Worm (Caenorhabditis elegans) whole organism, L2 larva: Measurements from ENCODE around the gene srh-271.

Source experiments
- Y55F3AM.14 ChIP-seq: fragments of 200-800 bp; sonication (Bioruptor generic); optimal IDR thresholded peaks from 2 replicates; lab custom pipeline; 2018; ENCODE audit warnings: mild to moderate bottlenecking, missing genetic modification characterization, missing compliant biosample characterization
- alr-1 ChIP-seq: fragments of 150-350 bp; optimal IDR thresholded peaks from 2 replicates; lab custom pipeline; 2014; ENCODE audit warnings: missing biosample characterization, missing genetic modification characterization
- blmp-1 ChIP-seq: sonication (generic microtip); optimal IDR thresholded peaks from 2 replicates; lab custom pipeline; 2017; ENCODE audit warnings: missing genetic modification characterization, mild to moderate bottlenecking, missing compliant biosample characterization, antibody characterized with exemption, moderate library complexity; ENCODE audit not compliant: insufficient read depth
- ceh-16 ChIP-seq: fragments of 150-350 bp; optimal IDR thresholded peaks from 2 replicates; lab custom pipeline; 2014; ENCODE audit warnings: missing biosample characterization, missing genetic modification characterization
- ceh-82 ChIP-seq: fragments of 150-350 bp; optimal IDR thresholded peaks from 2 replicates; lab custom pipeline; 2014; ENCODE audit warnings: missing biosample characterization, missing genetic modification characterization
- crh-2 ChIP-seq: sonication (generic microtip); optimal IDR thresholded peaks from 2 replicates; lab custom pipeline; 2017; ENCODE audit warnings: missing biosample characterization, missing genetic modification characterization
- egl-27 ChIP-seq: sonication (generic microtip); optimal IDR thresholded peaks from 3 replicates; lab custom pipeline; 2017; ENCODE audit warnings: missing biosample characterization, missing genetic modification reagents, missing genetic modification characterization
- elt-1 ChIP-seq: fragments of 150-350 bp; optimal IDR thresholded peaks from 2 replicates; lab custom pipeline; 2014; ENCODE audit warnings: missing biosample characterization, missing genetic modification characterization
- elt-3 ChIP-seq: sonication (generic microtip); optimal IDR thresholded peaks from 2 replicates; lab custom pipeline; 2017; ENCODE audit warnings: missing biosample characterization, missing genetic modification characterization
- fos-1 ChIP-seq: fragments of 150-350 bp; optimal IDR thresholded peaks from 2 replicates; lab custom pipeline; 2014; ENCODE audit warnings: missing biosample characterization, missing genetic modification characterization
- gmeb-1 ChIP-seq: fragments of 150-350 bp; optimal IDR thresholded peaks from 2 replicates; lab custom pipeline; 2014; ENCODE audit warnings: missing biosample characterization, missing genetic modification characterization
- lin-11 ChIP-seq: fragments of 150-350 bp; sonication (generic microtip); optimal IDR thresholded peaks from 2 replicates; lab custom pipeline; 2014; ENCODE audit warnings: missing biosample characterization, missing genetic modification characterization, inconsistent platforms, mixed read lengths
- lin-13 ChIP-seq: fragments of 150-350 bp; optimal IDR thresholded peaks from 2 replicates; lab custom pipeline; 2014; ENCODE audit warnings: missing biosample characterization, missing genetic modification reagents, missing genetic modification characterization
- mab-5 ChIP-seq: fragments of 150-350 bp; optimal IDR thresholded peaks from 2 replicates; lab custom pipeline; 2014; ENCODE audit warnings: missing biosample characterization, missing genetic modification characterization
- mbf-1 ChIP-seq: sonication (generic microtip); optimal IDR thresholded peaks from 2 replicates; lab custom pipeline; 2017; ENCODE audit warnings: missing biosample characterization, missing genetic modification characterization
- nhr-10 ChIP-seq: sonication (generic microtip); optimal IDR thresholded peaks from 2 replicates; lab custom pipeline; 2017; ENCODE audit warnings: missing biosample characterization, missing genetic modification characterization
- nhr-11 ChIP-seq: fragments of 150-350 bp; optimal IDR thresholded peaks from 2 replicates; lab custom pipeline; 2014; ENCODE audit warnings: missing biosample characterization, missing genetic modification characterization
- nhr-12 ChIP-seq: fragments of 150-350 bp; optimal IDR thresholded peaks from 2 replicates; lab custom pipeline; 2014; ENCODE audit warnings: missing biosample characterization, missing genetic modification characterization
- nhr-129 ChIP-seq: fragments of 150-350 bp; optimal IDR thresholded peaks from 2 replicates; lab custom pipeline; 2014; ENCODE audit warnings: missing biosample characterization, missing genetic modification characterization
- nhr-21 ChIP-seq: fragments of 150-350 bp; optimal IDR thresholded peaks from 2 replicates; lab custom pipeline; 2014; ENCODE audit warnings: missing biosample characterization, missing genetic modification characterization
- nhr-23 ChIP-seq: fragments of 150-350 bp; optimal IDR thresholded peaks from 2 replicates; lab custom pipeline; 2014; ENCODE audit warnings: missing biosample characterization, missing genetic modification reagents, missing genetic modification characterization
- nhr-237 ChIP-seq: fragments of 150-350 bp; optimal IDR thresholded peaks from 2 replicates; lab custom pipeline; 2014; ENCODE audit warnings: missing biosample characterization, missing genetic modification characterization
- nhr-6 ChIP-seq: fragments of 150-350 bp; optimal IDR thresholded peaks from 2 replicates; lab custom pipeline; 2014; ENCODE audit warnings: missing biosample characterization, missing genetic modification characterization
- peb-1 ChIP-seq: fragments of 150-350 bp; optimal IDR thresholded peaks from 2 replicates; lab custom pipeline; 2014; ENCODE audit warnings: missing biosample characterization, missing genetic modification characterization
- skn-1 ChIP-seq: sonication (generic microtip); optimal IDR thresholded peaks from 2 replicates; lab custom pipeline; 2017; ENCODE audit warnings: missing biosample characterization, missing genetic modification characterization
- sma-3 ChIP-seq: sonication (generic microtip); optimal IDR thresholded peaks from 2 replicates; lab custom pipeline; 2016; ENCODE audit warnings: missing genetic modification reagents, missing genetic modification characterization, missing compliant biosample characterization
- sma-9 ChIP-seq, 2 experiments: fragments of 150-350 bp in 1 of 2; sonication (generic microtip) in 1 of 2; optimal IDR thresholded peaks; 2 replicates each; lab custom pipeline; 2014 to 2016; ENCODE audit warnings: missing genetic modification characterization in 2 of 2, mild to moderate bottlenecking in 1 of 2, missing biosample characterization in 1 of 2, missing compliant biosample characterization in 1 of 2, missing genetic modification reagents in 1 of 2, moderate library complexity in 1 of 2
- snpc-4 ChIP-seq: fragments of 150-350 bp; optimal IDR thresholded peaks from 2 replicates; lab custom pipeline; 2014; ENCODE audit warnings: missing biosample characterization, missing genetic modification characterization
- unc-39 ChIP-seq: fragments of 150-350 bp; optimal IDR thresholded peaks from 2 replicates; lab custom pipeline; 2014; ENCODE audit warnings: missing biosample characterization, missing genetic modification characterization
- unc-55 ChIP-seq: fragments of 150-350 bp; sonication (generic microtip); optimal IDR thresholded peaks from 3 replicates; lab custom pipeline; 2014; ENCODE audit warnings: missing biosample characterization, missing genetic modification reagents, missing genetic modification characterization
- zag-1 ChIP-seq: fragments of 150-350 bp; optimal IDR thresholded peaks from 2 replicates; lab custom pipeline; 2014; ENCODE audit warnings: missing biosample characterization, missing genetic modification characterization
- ztf-1 ChIP-seq: fragments of 200-800 bp; sonication (Bioruptor generic); conservative IDR thresholded peaks from 2 replicates; pipeline ENCODE4 v1.3.6; 2022; ENCODE audit warnings: missing genetic modification characterization, missing compliant biosample characterization
- ztf-11 ChIP-seq: sonication (generic microtip); optimal IDR thresholded peaks from 2 replicates; lab custom pipeline; 2017; ENCODE audit warnings: missing biosample characterization, missing genetic modification characterization
- ztf-4 ChIP-seq: fragments of 150-350 bp; optimal IDR thresholded peaks from 2 replicates; lab custom pipeline; 2014; ENCODE audit warnings: missing biosample characterization, missing genetic modification characterization

Gene srh-271

ce11 chrV:2580598-2580997 lies 41.2 kb downstream of the srh-271 start, which contains the start of gene C29G2.3:
Gene C29G2.3 (plus strand): TSS chrV:2580898.
- TF ChIP-seq nhr-12 (tag; lab: Kevin White, UChicago) (no peak), unc-55 (GFP tag; lab: Kevin White, UChicago) (no peak)
- TF ChIP-seq, all 48 proteins: peak for 0

DNA sequence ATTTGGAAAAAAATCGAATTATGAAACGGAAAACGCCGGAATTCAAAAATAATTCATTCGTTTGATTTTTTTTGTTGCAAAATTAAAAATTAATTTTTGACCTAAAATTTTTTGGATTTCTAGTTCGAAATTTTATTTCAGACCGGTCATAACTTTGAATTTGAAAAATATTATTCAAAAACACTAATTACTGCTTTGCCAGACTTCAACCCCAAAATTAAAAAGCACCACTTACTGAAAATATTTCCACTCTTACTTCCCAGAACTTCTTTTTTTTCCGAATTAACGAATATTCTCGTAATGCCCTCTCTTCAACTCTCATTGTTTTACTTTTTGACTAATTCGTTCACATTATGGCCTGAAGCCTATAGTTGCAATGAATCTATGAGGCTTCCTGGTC lies 44.2 kb downstream of the srh-271 start, which contains the start of gene srt-4:
Gene srt-4, plus strand, starts transcription at position 301 of the 400 bp plus-strand sequence.
- TF ChIP-seq sma-9 (GFP tag; optimal IDR thresholded peaks at IDR 0.05; lab: Kevin White, UChicago) (no peak), sma-9 (tag; optimal IDR thresholded peaks at IDR 0.05; lab: Kevin White, UChicago) (no peak), nhr-23 (no peak), ceh-82 (tag; lab: Kevin White, UChicago) (no peak), ceh-16 (tag; lab: Kevin White, UChicago) (no peak), fos-1 (tag; lab: Kevin White, UChicago) (no peak), sma-3 (GFP tag; lab: Kevin White, UChicago) (no peak), mbf-1 (tag; lab: Kevin White, UChicago) (no peak), nhr-12 (tag; lab: Kevin White, UChicago) (no peak), skn-1 (no peak), gmeb-1 (tag; lab: Kevin White, UChicago) (no peak)

DNA sequence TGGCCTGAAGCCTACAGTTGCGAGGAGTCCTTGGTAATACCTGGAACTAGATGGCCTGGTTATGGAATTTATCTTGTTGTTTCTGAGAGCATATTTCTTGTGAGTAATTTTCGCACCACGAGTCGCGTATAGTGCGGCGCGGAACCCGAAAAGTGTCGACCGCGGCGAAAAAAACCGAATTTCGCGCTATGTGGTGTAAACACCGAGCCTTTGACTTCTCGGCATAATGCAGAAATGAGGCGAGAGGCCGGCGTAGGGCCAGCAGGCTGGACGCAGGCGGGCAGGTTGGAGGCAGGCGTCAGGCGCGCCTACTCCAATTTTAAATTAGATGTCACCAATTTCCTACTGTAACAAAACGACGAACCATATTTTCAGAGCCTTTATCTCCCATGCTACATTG lies 46.1 kb downstream of the srh-271 start:
- TF ChIP-seq nhr-11 (tag; lab: Kevin White, UChicago), result no peak
- TF ChIP-seq ztf-11, result no peak
- TF ChIP-seq elt-3 (tag; lab: Kevin White, UChicago), result no peak
- TF ChIP-seq snpc-4 (tag; lab: Kevin White, UChicago), result no peak
- no peak for TF ChIP-seq elt-1 (tag; lab: Kevin White, UChicago)
- TF ChIP-seq crh-2 (tag; lab: Kevin White, UChicago), result no peak
- no peak for TF ChIP-seq fos-1 (tag; lab: Kevin White, UChicago)
- no peak for TF ChIP-seq mab-5 (tag; lab: Kevin White, UChicago)
- TF ChIP-seq Y55F3AM.14 (GFP tag; lab: Kevin White, UChicago), result no peak
- no peak for TF ChIP-seq skn-1

DNA sequence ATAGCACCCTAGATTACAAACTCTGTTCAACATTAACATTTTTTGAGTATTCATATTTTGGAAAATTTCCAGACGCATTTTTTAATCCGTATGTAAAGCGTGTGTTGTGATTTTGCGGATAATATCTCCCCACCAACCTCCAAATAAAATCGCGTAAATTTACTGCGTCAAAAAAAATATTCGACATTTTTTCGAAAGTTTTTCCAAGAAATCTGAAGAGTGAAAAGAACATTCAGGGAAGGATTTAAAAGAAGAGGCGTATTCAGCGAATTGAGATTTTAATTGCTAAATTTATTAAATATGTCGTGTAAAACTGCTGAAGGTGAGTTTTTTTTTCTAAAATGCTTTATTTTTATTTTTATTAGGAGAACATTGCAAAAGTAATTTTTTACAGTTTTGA lies 47.9 kb downstream of the srh-271 start, which contains the start of gene nhr-290:
Gene nhr-290, plus strand, starts transcription at position 301 of the 400 bp plus-strand sequence.
- TF ChIP-seq ztf-4 (tag; lab: Kevin White, UChicago) (no peak), nhr-12 (tag; lab: Kevin White, UChicago) (no peak), zag-1 (tag; lab: Kevin White, UChicago) (no peak), ceh-82 (tag; lab: Kevin White, UChicago) (no peak), nhr-129 (tag; lab: Kevin White, UChicago) (no peak), lin-11 (no peak), nhr-21 (tag; lab: Kevin White, UChicago) (no peak), elt-3 (tag; lab: Kevin White, UChicago) (no peak), nhr-10 (tag; lab: Kevin White, UChicago) (no peak), peb-1 (no peak), lin-13 (GFP tag; lab: Kevin White, UChicago) (no peak), unc-39 (no peak), alr-1 (no peak), snpc-4 (tag; lab: Kevin White, UChicago) (no peak), gmeb-1 (tag; lab: Kevin White, UChicago) (no peak), nhr-237 (tag; lab: Kevin White, UChicago) (no peak), nhr-23 (no peak), blmp-1 (tag; lab: Kevin White, UChicago) (no peak), ztf-11 (no peak), ztf-1 (GFP tag; lab: Robert Waterston, UW) (no peak)

- TF ChIP-seq nhr-6 (tag; lab: Kevin White, UChicago) (no peak), egl-27 (no peak)
These were observed 48.7 kb downstream of the srh-271 start, which contains the start of gene srj-20 for ce11 chrV:2573108-2573507. Gene srj-20 (minus strand): TSS chrV:2573208.
